Fruit fly (Drosophila melanogaster) whole organism, embryonic: Measurements from ENCODE around the gene Sem1.

Source experiments
- Antp ChIP-seq: fragments of 200-800 bp; sonication (Bioruptor generic); optimal IDR thresholded peaks from 3 replicates; lab custom pipeline; 2016; ENCODE audit warnings: missing biosample characterization, missing genetic modification characterization
- CG10543 ChIP-seq: fragments of 200-800 bp; sonication (Bioruptor generic); optimal IDR thresholded peaks from 3 replicates; lab custom pipeline; 2017; ENCODE audit warnings: missing biosample characterization, mild to moderate bottlenecking, missing genetic modification characterization, moderate library complexity
- CG10979 ChIP-seq: fragments of 200-800 bp; sonication (Bioruptor generic); optimal IDR thresholded peaks from 2 replicates; lab custom pipeline; 2018; ENCODE audit warnings: missing biosample characterization, mild to moderate bottlenecking, missing genetic modification characterization, moderate library complexity
- CG11085 ChIP-seq: fragments of 200-800 bp; sonication (Bioruptor generic); IDR thresholded peaks from 2 replicates; pipeline ENCODE4 v1.3.6; 2022; ENCODE audit warnings: missing biosample characterization, missing genetic modification characterization
- CG12104 ChIP-seq: fragments of 200-800 bp; sonication (Bioruptor generic); optimal IDR thresholded peaks from 3 replicates; lab custom pipeline; 2016; ENCODE audit warnings: missing biosample characterization, missing genetic modification characterization
- CG12155 ChIP-seq: fragments of 200-800 bp; sonication (Bioruptor generic); optimal IDR thresholded peaks from 3 replicates; lab custom pipeline; 2016; ENCODE audit warnings: missing biosample characterization, missing genetic modification characterization
- CG12219 ChIP-seq: fragments of 200-800 bp; sonication (Bioruptor generic); optimal IDR thresholded peaks from 3 replicates; lab custom pipeline; 2018; ENCODE audit warnings: missing biosample characterization, mild to moderate bottlenecking, missing genetic modification characterization
- CG12236 ChIP-seq: fragments of 200-800 bp; sonication (Bioruptor generic); optimal IDR thresholded peaks from 2 replicates; lab custom pipeline; 2016; ENCODE audit warnings: missing biosample characterization, missing genetic modification characterization
- CG13296 ChIP-seq: fragments of 200-800 bp; sonication (Bioruptor generic); optimal IDR thresholded peaks from 3 replicates; lab custom pipeline; 2018; ENCODE audit warnings: missing biosample characterization, mild to moderate bottlenecking, missing genetic modification characterization
- CG13424 ChIP-seq: fragments of 200-800 bp; sonication (Bioruptor generic); optimal IDR thresholded peaks from 2 replicates; lab custom pipeline; 2019; ENCODE audit warnings: missing biosample characterization, mild to moderate bottlenecking, missing genetic modification characterization, moderate library complexity
- CG13775 ChIP-seq: fragments of 200-800 bp; sonication (Bioruptor generic); optimal IDR thresholded peaks from 3 replicates; lab custom pipeline; 2017; ENCODE audit warnings: missing biosample characterization, mild to moderate bottlenecking, missing genetic modification characterization
- CG18262 ChIP-seq: fragments of 200-800 bp; optimal IDR thresholded peaks from 3 replicates; lab custom pipeline; 2019; ENCODE audit warnings: missing biosample characterization, mild to moderate bottlenecking, missing genetic modification characterization, moderate library complexity
- CG2116 ChIP-seq: fragments of 200-800 bp; sonication (Bioruptor generic); optimal IDR thresholded peaks from 3 replicates; lab custom pipeline; 2018; ENCODE audit warnings: missing biosample characterization, mild to moderate bottlenecking, missing genetic modification characterization
- CG2202 ChIP-seq: fragments of 200-800 bp; sonication (Bioruptor generic); optimal IDR thresholded peaks from 2 replicates; lab custom pipeline; 2018; ENCODE audit warnings: missing biosample characterization, mild to moderate bottlenecking, missing genetic modification characterization
- CG3407 ChIP-seq: fragments of 200-800 bp; sonication (Bioruptor generic); optimal IDR thresholded peaks from 2 replicates; lab custom pipeline; 2018; ENCODE audit warnings: missing biosample characterization, mild to moderate bottlenecking, missing genetic modification characterization
- CG5180 ChIP-seq: fragments of 200-800 bp; sonication (Bioruptor generic); optimal IDR thresholded peaks from 3 replicates; lab custom pipeline; 2017; ENCODE audit warnings: missing biosample characterization, missing genetic modification characterization, mild to moderate bottlenecking, moderate library complexity, missing genetic modification reagents
- CG7357 ChIP-seq: fragments of 200-800 bp; sonication (Bioruptor generic); IDR thresholded peaks from 3 replicates; pipeline ENCODE4 v1.3.6; 2022; ENCODE audit warnings: missing biosample characterization, missing genetic modification characterization
- CG7556 ChIP-seq: fragments of 200-800 bp; sonication (Bioruptor generic); optimal IDR thresholded peaks from 2 replicates; lab custom pipeline; 2017; ENCODE audit warnings: missing biosample characterization, mild to moderate bottlenecking, missing genetic modification characterization
- CHES-1-like ChIP-seq: fragments of 200-800 bp; sonication (Bioruptor generic); optimal IDR thresholded peaks from 2 replicates; lab custom pipeline; 2016; ENCODE audit warnings: missing biosample characterization, missing genetic modification characterization
- CTCF ChIP-seq: fragments of 200-800 bp; sonication (Bioruptor generic); optimal IDR thresholded peaks from 2 replicates; lab custom pipeline; 2017; ENCODE audit warnings: missing biosample characterization, mild to moderate bottlenecking, missing genetic modification characterization, moderate library complexity
- D ChIP-seq, 2 experiments: fragments of 200-800 bp in 1 of 2; fragments of >200 bp in 1 of 2; sonication (Bioruptor generic) in 1 of 2; optimal IDR thresholded peaks; 2 replicates in 1 of 2; 3 replicates in 1 of 2; lab custom pipeline; 2017; ENCODE audit warnings: mild to moderate bottlenecking in 1 of 2, missing biosample characterization in 1 of 2, missing genetic modification characterization in 1 of 2, missing genetic modification reagents in 1 of 2
- Dbx ChIP-seq: fragments of 200-800 bp; sonication (Bioruptor generic); IDR thresholded peaks from 3 replicates; pipeline ENCODE4 v1.3.6; 2022; ENCODE audit warnings: missing biosample characterization, missing genetic modification characterization
- Dip2 ChIP-seq: fragments of 200-800 bp; sonication (Bioruptor generic); IDR thresholded peaks from 2 replicates; pipeline ENCODE4 v1.3.6; 2022; ENCODE audit warnings: missing biosample characterization, missing genetic modification characterization
- Fer2 ChIP-seq: fragments of 200-800 bp; sonication (Bioruptor generic); optimal IDR thresholded peaks from 2 replicates; lab custom pipeline; 2018; ENCODE audit warnings: missing biosample characterization, mild to moderate bottlenecking, missing genetic modification characterization, moderate library complexity
- HHEX ChIP-seq: fragments of 200-800 bp; sonication (Bioruptor generic); optimal IDR thresholded peaks from 3 replicates; lab custom pipeline; 2017; ENCODE audit warnings: missing biosample characterization, mild to moderate bottlenecking, missing genetic modification characterization, missing genetic modification reagents
- HLH54F ChIP-seq: fragments of 200-800 bp; sonication (Bioruptor generic); optimal IDR thresholded peaks from 3 replicates; lab custom pipeline; 2016; ENCODE audit warnings: missing biosample characterization, missing genetic modification characterization
- HmgZ ChIP-seq: fragments of 200-800 bp; sonication (Bioruptor generic); optimal IDR thresholded peaks from 2 replicates; lab custom pipeline; 2018; ENCODE audit warnings: missing biosample characterization, mild to moderate bottlenecking, missing genetic modification characterization
- Kr ChIP-seq: fragments of 200-800 bp; sonication (Bioruptor generic); optimal IDR thresholded peaks from 2 replicates; lab custom pipeline; 2017; ENCODE audit warnings: missing biosample characterization, mild to moderate bottlenecking, missing genetic modification characterization
- Lim3 ChIP-seq: fragments of 200-800 bp; sonication (Bioruptor generic); IDR thresholded peaks from 2 replicates; pipeline ENCODE4 v1.3.6; 2022; ENCODE audit warnings: missing biosample characterization, missing genetic modification characterization
- Meics ChIP-seq: fragments of 200-800 bp; sonication (Bioruptor generic); optimal IDR thresholded peaks from 2 replicates; lab custom pipeline; 2017; ENCODE audit warnings: missing biosample characterization, mild to moderate bottlenecking, missing genetic modification characterization
- Mrtf ChIP-seq: fragments of 200-800 bp; sonication (Bioruptor generic); IDR thresholded peaks from 3 replicates; pipeline ENCODE4 v1.3.6; 2022; ENCODE audit warnings: missing biosample characterization, missing genetic modification characterization
- Opbp ChIP-seq: fragments of 200-800 bp; sonication (Bioruptor generic); IDR thresholded peaks from 3 replicates; pipeline ENCODE4 v1.3.6; 2022; ENCODE audit warnings: missing biosample characterization, missing genetic modification characterization; ENCODE audit not compliant: partially characterized antibody
- Sin3A ChIP-seq: fragments of >200 bp; optimal IDR thresholded peaks from 2 replicates; lab custom pipeline; 2018
- az2 ChIP-seq: fragments of 200-800 bp; sonication (Bioruptor generic); optimal IDR thresholded peaks from 3 replicates; lab custom pipeline; 2016; ENCODE audit warnings: missing biosample characterization, missing genetic modification characterization
- bsh ChIP-seq, 2 experiments: fragments of 200-800 bp; sonication (Bioruptor generic); optimal IDR thresholded peaks; 2 replicates each; lab custom pipeline; 2017 to 2018; ENCODE audit warnings: mild to moderate bottlenecking in 2 of 2, missing biosample characterization in 2 of 2, missing genetic modification characterization in 2 of 2, moderate library complexity in 1 of 2
- chinmo ChIP-seq: fragments of 200-800 bp; sonication (Bioruptor generic); IDR thresholded peaks from 4 replicates; pipeline ENCODE4 v1.3.6; 2022; ENCODE audit warnings: missing biosample characterization, missing genetic modification characterization; ENCODE audit not compliant: partially characterized antibody
- chn ChIP-seq: fragments of 200-800 bp; sonication (Bioruptor generic); optimal IDR thresholded peaks from 2 replicates; lab custom pipeline; 2016; ENCODE audit warnings: missing biosample characterization, missing genetic modification characterization
- ci ChIP-seq: fragments of 200-800 bp; sonication (Bioruptor generic); IDR thresholded peaks from 3 replicates; pipeline ENCODE4 v1.3.6; 2022; ENCODE audit warnings: missing biosample characterization, missing genetic modification characterization
- dimm ChIP-seq: fragments of 200-800 bp; sonication (Bioruptor generic); IDR thresholded peaks from 2 replicates; pipeline ENCODE4 v1.3.6; 2022; ENCODE audit warnings: missing biosample characterization, missing genetic modification characterization
- fd3F ChIP-seq: fragments of 200-800 bp; sonication (Bioruptor generic); optimal IDR thresholded peaks from 2 replicates; lab custom pipeline; 2018; ENCODE audit warnings: missing biosample characterization, mild to moderate bottlenecking, missing genetic modification characterization, moderate library complexity
- gcm2 ChIP-seq: fragments of 200-800 bp; sonication (Bioruptor generic); optimal IDR thresholded peaks from 2 replicates; lab custom pipeline; 2016; ENCODE audit warnings: missing biosample characterization, missing genetic modification characterization
- grau ChIP-seq: fragments of 200-800 bp; optimal IDR thresholded peaks from 3 replicates; lab custom pipeline; 2019; ENCODE audit warnings: missing biosample characterization, mild to moderate bottlenecking, missing genetic modification characterization, moderate library complexity
- jumu ChIP-seq: fragments of 200-800 bp; sonication (Bioruptor generic); optimal IDR thresholded peaks from 3 replicates; lab custom pipeline; 2016; ENCODE audit warnings: missing biosample characterization, missing genetic modification characterization
- lbe ChIP-seq: fragments of 200-800 bp; sonication (Bioruptor generic); optimal IDR thresholded peaks from 2 replicates; lab custom pipeline; 2016; ENCODE audit warnings: missing biosample characterization, mild to moderate bottlenecking, missing genetic modification characterization
- mld ChIP-seq: fragments of 200-800 bp; sonication (Bioruptor generic); IDR thresholded peaks from 3 replicates; pipeline ENCODE4 v1.3.6; 2022; ENCODE audit warnings: missing biosample characterization, missing genetic modification characterization; ENCODE audit not compliant: partially characterized antibody
- nmo ChIP-seq: fragments of 200-800 bp; sonication (Bioruptor generic); optimal IDR thresholded peaks from 2 replicates; lab custom pipeline; 2018; ENCODE audit warnings: missing biosample characterization, mild to moderate bottlenecking, missing genetic modification characterization, moderate library complexity
- odd ChIP-seq: fragments of 200-800 bp; sonication (Bioruptor generic); optimal IDR thresholded peaks from 2 replicates; lab custom pipeline; 2017; ENCODE audit warnings: missing biosample characterization, mild to moderate bottlenecking, missing genetic modification characterization
- psq ChIP-seq: fragments of 200-800 bp; sonication (Bioruptor generic); optimal IDR thresholded peaks from 2 replicates; lab custom pipeline; 2017; ENCODE audit warnings: missing biosample characterization, missing genetic modification characterization
- seq ChIP-seq: fragments of 200-800 bp; sonication (Bioruptor generic); IDR thresholded peaks from 2 replicates; pipeline ENCODE4 v1.3.6; 2022; ENCODE audit warnings: missing biosample characterization, missing genetic modification characterization
- sim ChIP-seq: fragments of 200-800 bp; sonication (Bioruptor generic); IDR thresholded peaks from 2 replicates; pipeline ENCODE4 v1.3.6; 2022; ENCODE audit warnings: missing biosample characterization, missing genetic modification characterization
- zfh1 ChIP-seq: fragments of 200-800 bp; sonication (Bioruptor generic); IDR thresholded peaks from 3 replicates; pipeline ENCODE4 v1.3.6; 2022; ENCODE audit warnings: missing biosample characterization, missing genetic modification characterization

Sem1 gene

DNA sequence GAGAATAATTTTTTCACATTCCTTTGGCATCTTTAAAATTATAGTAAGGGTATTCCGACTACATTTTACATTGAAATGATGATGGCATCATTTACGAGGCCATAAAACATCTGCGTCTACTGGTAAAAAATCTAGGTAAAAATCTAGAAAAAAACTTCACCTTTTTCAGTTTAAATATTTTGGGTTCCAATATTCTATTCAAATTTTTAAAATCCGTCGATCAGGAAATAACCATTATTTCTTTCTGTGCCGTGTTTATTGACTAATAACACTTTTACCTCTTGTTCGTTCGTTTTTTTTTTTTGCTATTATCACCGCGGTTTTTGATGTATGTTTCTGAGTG, 24.5 kb upstream of the Sem1 start (continued):
- TF ChIP-seq CG2116 (peak; percentile 50), CG18262 (peak; percentile 54), CG5180 (GFP tag; lab: Kevin White, UChicago) (peak; percentile 6), Fer2 (tag; lab: Kevin White, UChicago) (no peak), ci (GFP tag; lab: Robert Waterston, UW) (peak; percentile 66; the same call in 2 of the 3 replicates), gcm2 (GFP tag; lab: Kevin White, UChicago) (peak; percentile 62), CG12155 (GFP tag; lab: Kevin White, UChicago) (peak; percentile 58), seq (GFP tag; lab: Robert Waterston, UW) (peak; percentile 49; the same call in 1 of the 2 replicates), chn (GFP tag; lab: Kevin White, UChicago) (peak; percentile 69), jumu (peak; percentile 51), mld (GFP tag; lab: Robert Waterston, UW) (no peak), psq (GFP tag; lab: Kevin White, UChicago) (peak; percentile 5), CHES-1-like (GFP tag; lab: Kevin White, UChicago) (no peak), CG13296 (GFP tag; lab: Kevin White, UChicago) (peak; percentile 21), D (optimal IDR thresholded peaks at IDR 0.05; lab: Kevin White, UChicago) (no peak), D (GFP tag; optimal IDR thresholded peaks at IDR 0.05; lab: Kevin White, UChicago) (peak; percentile 9), Antp (peak; percentile 20), grau (tag; lab: Kevin White, UChicago) (peak; percentile 38), Sin3A (lab: Kevin White, UChicago) (no peak), chinmo (GFP tag; lab: Robert Waterston, UW) (no peak), CG11085 (GFP tag; lab: Robert Waterston, UW) (no peak), Kr (GFP tag; lab: Kevin White, UChicago) (no peak), dimm (GFP tag; lab: Robert Waterston, UW) (no peak), CG2202 (tag; lab: Kevin White, UChicago) (peak; percentile 21), bsh (GFP tag; optimal IDR thresholded peaks at IDR 0.05; lab: Kevin White, UChicago) (peak in 1 of 2 experiments; percentile 64), CG3407 (peak; percentile 26), HHEX (GFP tag; lab: Kevin White, UChicago) (peak; percentile 19), HmgZ (tag; lab: Kevin White, UChicago) (peak; percentile 49), Dbx (GFP tag; lab: Robert Waterston, UW) (peak; percentile 31; the same call in 1 of the 3 replicates), Mrtf (GFP tag; lab: Robert Waterston, UW) (peak; percentile 41; the same call in 1 of the 3 replicates), CG13424 (tag; lab: Kevin White, UChicago) (peak; percentile 61), CG7357 (GFP tag; lab: Robert Waterston, UW) (peak; percentile 44; the same call in 2 of the 3 replicates), Lim3 (0 out of 2 replicates have a peak, but pooled peaks have one; percentile 25), CG12104 (peak; percentile 58), CG10979 (peak; percentile 42), lbe (peak; percentile 66), odd (GFP tag; lab: Kevin White, UChicago) (peak; percentile 19), Opbp (GFP tag; lab: Robert Waterston, UW) (no peak), nmo (GFP tag; lab: Kevin White, UChicago) (peak; percentile 37), CG7556 (peak; percentile 56), HLH54F (GFP tag; lab: Kevin White, UChicago) (peak; percentile 35), CG13775 (GFP tag; lab: Kevin White, UChicago) (peak; percentile 44), sim (GFP tag; lab: Robert Waterston, UW) (0 out of 2 replicates have a peak, but pooled peaks have one; percentile 23), CTCF (GFP tag; lab: Kevin White, UChicago) (no peak), CG12219 (peak; percentile 39), az2 (peak; percentile 41), CG10543 (GFP tag; lab: Kevin White, UChicago) (no peak), zfh1 (GFP tag; lab: Robert Waterston, UW) (0 out of 3 replicates have a peak, but pooled peaks have one; percentile 46), CG12236 (GFP tag; lab: Kevin White, UChicago) (peak; percentile 66), Meics (GFP tag; lab: Kevin White, UChicago) (peak; percentile 39), fd3F (peak; percentile 7), Dip2 (GFP tag; lab: Robert Waterston, UW) (no peak)
